Fruit fly (Drosophila melanogaster) whole organism, pupa: Measurements from ENCODE around the gene Tim17b2.

Experiments used
- CG12605 ChIP-seq: fragments of 200-800 bp; sonication (Bioruptor generic); IDR thresholded peaks from 2 replicates; pipeline ENCODE4 v1.3.6; 2022; ENCODE audit warnings: missing biosample characterization, missing genetic modification characterization
- CG17806 ChIP-seq: fragments of 200-800 bp; sonication (Bioruptor generic); optimal IDR thresholded peaks from 2 replicates; lab custom pipeline; 2018; ENCODE audit warnings: missing biosample characterization, mild to moderate bottlenecking, missing genetic modification characterization, moderate library complexity
- CG34367 ChIP-seq: fragments of 200-800 bp; sonication (Bioruptor generic); optimal IDR thresholded peaks from 2 replicates; lab custom pipeline; 2018; ENCODE audit warnings: missing biosample characterization, mild to moderate bottlenecking, missing genetic modification characterization
- EcR ChIP-seq: fragments of 200-800 bp; sonication (Bioruptor generic); optimal IDR thresholded peaks from 3 replicates; lab custom pipeline; 2019; ENCODE audit warnings: missing biosample characterization, missing genetic modification characterization, mild to moderate bottlenecking, moderate library complexity, missing genetic modification reagents
- Ets98B ChIP-seq: fragments of 200-800 bp; sonication (Bioruptor generic); IDR thresholded peaks from 2 replicates; pipeline ENCODE4 v1.3.6; 2022; ENCODE audit warnings: missing biosample characterization, missing genetic modification characterization
- Pif1A ChIP-seq: fragments of 200-800 bp; sonication (Bioruptor generic); optimal IDR thresholded peaks from 3 replicates; lab custom pipeline; 2016; ENCODE audit warnings: missing biosample characterization, missing genetic modification characterization
- gl ChIP-seq: fragments of 200-800 bp; sonication (Bioruptor generic); optimal IDR thresholded peaks from 2 replicates; lab custom pipeline; 2018; ENCODE audit warnings: missing biosample characterization, mild to moderate bottlenecking, missing genetic modification characterization

- TF ChIP-seq gl (tag; lab: Kevin White, UChicago) (no peak), EcR (GFP tag; lab: Kevin White, UChicago) (no peak), CG17806 (tag; lab: Kevin White, UChicago) (no peak), Pif1A (GFP tag; lab: Kevin White, UChicago) (peak; percentile 15), CG12605 (GFP tag; lab: Robert Waterston, UW) (no peak; the same call in 1 of the 2 replicates), CG34367 (peak; percentile 2), Ets98B (GFP tag; lab: Robert Waterston, UW) (peak; percentile 35; the same call in 1 of the 2 replicates)
These were observed 14.6 kb downstream of the Tim17b2 start, which contains the start of gene lace for dm6 chr2L:15498885-15499696.
